Worm (Caenorhabditis elegans) whole organism, L1 larva: ENCODE measurements around the gene srx-8.

Experiments used
- fos-1 ChIP-seq: fragments of 150-350 bp; optimal IDR thresholded peaks from 2 replicates; lab custom pipeline; 2014; ENCODE audit warnings: missing biosample characterization, missing genetic modification characterization
- nhr-77 ChIP-seq: fragments of 150-350 bp; optimal IDR thresholded peaks from 2 replicates; lab custom pipeline; 2014; ENCODE audit warnings: missing biosample characterization, missing genetic modification characterization
- nhr-90 ChIP-seq: sonication (generic microtip); optimal IDR thresholded peaks from 2 replicates; lab custom pipeline; 2016; ENCODE audit warnings: mild to moderate bottlenecking, missing genetic modification characterization, missing compliant biosample characterization; ENCODE audit not compliant: poor library complexity
- pag-3 ChIP-seq: sonication (generic microtip); optimal IDR thresholded peaks from 2 replicates; lab custom pipeline; 2017; ENCODE audit warnings: missing genetic modification characterization, mild to moderate bottlenecking, missing compliant biosample characterization, antibody characterized with exemption, borderline replicate concordance; ENCODE audit not compliant: insufficient read depth

Gene srx-8

DNA sequence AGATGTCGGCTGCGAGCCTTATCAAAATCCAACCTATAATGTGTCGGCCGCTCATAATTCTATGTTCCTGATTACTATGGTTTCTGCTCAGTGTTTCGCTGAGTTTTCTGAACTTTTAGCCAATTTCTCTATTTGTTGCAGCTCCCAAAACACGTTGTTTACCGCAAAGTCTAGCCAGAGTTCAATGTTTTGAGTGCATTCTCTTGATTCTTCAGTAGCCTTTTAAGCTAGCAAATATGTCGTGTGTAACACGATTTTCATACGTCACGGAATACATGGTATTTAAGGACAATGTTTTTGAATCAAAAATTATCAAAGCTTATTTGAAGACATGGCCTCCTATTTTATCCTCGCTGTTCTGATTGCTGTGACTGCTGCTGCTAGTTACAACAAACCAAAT is 50.8 kb downstream of the srx-8 start, which contains the start of gene srlf-19:
TSS of gene srlf-19 (plus strand) at position 301 of the 400 bp plus-strand sequence.
- TF ChIP-seq nhr-90 (no peak), fos-1 (tag; lab: Kevin White, UChicago) (no peak), pag-3 (no peak), nhr-77 (tag; lab: Kevin White, UChicago) (no peak)
